Fruit fly (Drosophila melanogaster) whole organism, prepupa: Measurements from ENCODE around the gene E23.

Source experiments
- CG6792 ChIP-seq: fragments of 200-800 bp; sonication (Bioruptor generic); optimal IDR thresholded peaks from 3 replicates; lab custom pipeline; 2016; ENCODE audit warnings: missing biosample characterization, missing genetic modification characterization
- Eip93F ChIP-seq: fragments of 200-800 bp; sonication (Bioruptor generic); optimal IDR thresholded peaks from 2 replicates; lab custom pipeline; 2016; ENCODE audit warnings: missing biosample characterization, mild to moderate bottlenecking, missing genetic modification characterization

dm6 chr2L:3355791-3356190, 1.2 kb upstream of the E23 start:
- TF ChIP-seq Eip93F (GFP tag; lab: Kevin White, UChicago) (no peak), CG6792 (GFP tag; lab: Kevin White, UChicago) (no peak)
